Worm (Caenorhabditis elegans) whole organism, L3 larva: ENCODE results near the gene sra-29.

ENCODE experiments used
- egl-27 ChIP-seq: sonication (generic microtip); optimal IDR thresholded peaks from 4 replicates; lab custom pipeline; 2017; ENCODE audit warnings: missing biosample characterization, missing genetic modification reagents, missing genetic modification characterization
- lin-39 ChIP-seq: fragments of 150-350 bp; optimal IDR thresholded peaks from 2 replicates; lab custom pipeline; 2018; ENCODE audit warnings: missing biosample characterization, missing genetic modification reagents, missing genetic modification characterization

DNA sequence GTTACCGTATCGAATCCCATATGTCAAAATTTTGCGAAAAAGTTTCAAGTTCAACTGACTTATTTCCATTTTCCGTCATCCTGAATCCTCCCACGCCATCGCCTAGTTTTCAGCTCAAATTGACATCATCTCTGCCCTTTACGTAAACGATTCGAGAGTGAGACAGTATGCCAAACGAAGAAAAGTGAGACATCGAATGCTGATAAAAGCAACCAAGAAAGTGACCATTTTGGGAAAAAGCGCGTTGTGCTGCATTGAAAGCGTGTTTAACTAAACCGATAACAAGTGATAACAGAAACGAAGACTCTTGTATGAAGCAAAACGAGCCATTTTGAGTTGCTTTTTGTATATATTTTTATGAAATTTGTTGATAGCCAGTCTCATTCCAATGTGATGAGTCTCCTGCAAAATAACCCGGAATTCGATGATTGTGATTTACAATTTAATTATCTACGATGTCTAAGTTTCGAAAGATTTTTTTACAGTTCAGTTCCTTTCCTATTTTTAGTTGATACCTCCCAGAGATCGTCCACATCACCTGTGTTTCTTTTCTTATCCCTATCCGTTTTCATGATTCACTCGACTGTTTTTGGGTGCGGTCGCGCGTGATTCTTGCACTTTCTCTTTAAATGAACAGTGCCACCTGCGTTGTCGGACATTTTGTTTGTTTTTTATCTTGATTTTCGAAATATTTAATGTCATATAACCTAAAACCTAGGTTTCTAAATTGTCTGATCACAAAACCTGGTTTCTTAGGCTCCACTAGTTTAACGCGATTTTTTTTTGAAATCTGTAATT, 39.9 kb upstream of the sra-29 start:
- TF ChIP-seq lin-39 (tag; lab: Kevin White, UChicago) (no peak), egl-27 (no peak)
